Worm (Caenorhabditis elegans) whole organism, L4/young adult: ENCODE measurements around the gene T18D3.9.

Experiments
- W03F9.2 ChIP-seq: fragments of 150-350 bp; optimal IDR thresholded peaks from 2 replicates; lab custom pipeline; 2014; ENCODE audit warnings: missing biosample characterization, missing genetic modification characterization
- him-1 ChIP-seq: sonication (generic microtip); optimal IDR thresholded peaks from 2 replicates; lab custom pipeline; 2016; ENCODE audit warnings: missing genotype, missing genetic modification reagents, missing genetic modification characterization, missing compliant biosample characterization

DNA sequence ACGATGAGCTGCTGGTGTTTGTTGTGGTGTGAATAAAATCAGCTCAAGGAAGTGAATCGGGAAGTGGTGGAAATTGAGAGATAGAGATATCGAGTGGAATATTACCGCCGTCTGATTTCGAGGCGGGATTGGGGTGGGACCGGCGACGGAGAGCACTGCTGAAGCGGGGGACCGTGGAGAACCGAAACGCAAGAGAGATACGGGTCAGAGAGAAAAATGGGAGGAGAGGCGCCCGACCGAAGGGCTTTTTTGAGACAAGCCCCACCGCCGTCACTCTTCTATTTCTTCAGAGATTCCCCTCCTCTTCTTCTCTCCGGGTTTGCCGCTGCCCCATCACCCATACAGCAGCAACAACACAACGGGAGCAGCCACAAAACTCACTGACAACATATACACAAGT, 48.2 kb downstream of the T18D3.9 start:
- TF ChIP-seq him-1 (tag; lab: Kevin White, UChicago) = no peak
- no peak for TF ChIP-seq W03F9.2 (tag; lab: Kevin White, UChicago)
